Fruit fly (Drosophila melanogaster): ENCODE results near the gene sip2.

dm6 chr2L:7010513-7010912 lies 46.6 kb upstream of the sip2 start:
- no peak for TF ChIP-seq CG12236 (GFP tag; optimal IDR thresholded peaks at IDR 0.05)
- TF ChIP-seq CG8089 (GFP tag; optimal IDR thresholded peaks at IDR 0.05) = no peak
- TF ChIP-seq CG4854 (GFP tag; optimal IDR thresholded peaks at IDR 0.05) = no peak
- no peak for TF ChIP-seq sqz (GFP tag; optimal IDR thresholded peaks at IDR 0.05)

Measured in whole organism, embryonic.